Fruit fly (Drosophila melanogaster) whole organism, embryonic: ENCODE results near the gene CG13670.

Experiments used
- Ada2b ChIP-seq: fragments of 200-800 bp; sonication (Bioruptor generic); IDR thresholded peaks from 2 replicates; pipeline ENCODE4 v1.3.6; 2022; ENCODE audit warnings: missing biosample characterization, missing genetic modification characterization
- B-H2 ChIP-seq: fragments of 200-800 bp; sonication (Bioruptor generic); optimal IDR thresholded peaks from 2 replicates; lab custom pipeline; 2018; ENCODE audit warnings: missing biosample characterization, mild to moderate bottlenecking, missing genetic modification characterization
- CG10147 ChIP-seq: fragments of 200-800 bp; sonication (Bioruptor generic); optimal IDR thresholded peaks from 2 replicates; lab custom pipeline; 2019; ENCODE audit warnings: missing biosample characterization, mild to moderate bottlenecking, missing genetic modification characterization, moderate library complexity
- CG10209 ChIP-seq: fragments of 200-800 bp; sonication (Bioruptor generic); optimal IDR thresholded peaks from 3 replicates; lab custom pipeline; 2017; ENCODE audit warnings: missing biosample characterization, mild to moderate bottlenecking, missing genetic modification characterization, missing genetic modification reagents
- CG11695 ChIP-seq: fragments of 200-800 bp; sonication (Bioruptor generic); IDR thresholded peaks from 3 replicates; pipeline ENCODE4 v1.3.6; 2022; ENCODE audit warnings: missing biosample characterization, missing genetic modification characterization
- CG14014 ChIP-seq: fragments of 200-800 bp; sonication (Bioruptor generic); IDR thresholded peaks from 2 replicates; pipeline ENCODE4 v1.3.6; 2022; ENCODE audit warnings: missing biosample characterization, missing genetic modification characterization
- CG15269 ChIP-seq: fragments of 200-800 bp; sonication (Bioruptor generic); optimal IDR thresholded peaks from 2 replicates; lab custom pipeline; 2018; ENCODE audit warnings: missing biosample characterization, mild to moderate bottlenecking, missing genetic modification characterization, moderate library complexity
- CG1647 ChIP-seq: fragments of 200-800 bp; sonication (Bioruptor generic); optimal IDR thresholded peaks from 3 replicates; lab custom pipeline; 2016; ENCODE audit warnings: missing biosample characterization, missing genetic modification characterization
- CG17385 ChIP-seq: fragments of 200-800 bp; sonication (Bioruptor generic); optimal IDR thresholded peaks from 3 replicates; lab custom pipeline; 2018; ENCODE audit warnings: missing biosample characterization, mild to moderate bottlenecking, missing genetic modification characterization
- CG18599 ChIP-seq: fragments of 200-800 bp; sonication (Bioruptor generic); optimal IDR thresholded peaks from 3 replicates; lab custom pipeline; 2017; ENCODE audit warnings: missing biosample characterization, missing genetic modification characterization, mild to moderate bottlenecking, moderate library complexity, missing genetic modification reagents
- CG2120 ChIP-seq: fragments of 200-800 bp; sonication (Bioruptor generic); optimal IDR thresholded peaks from 3 replicates; lab custom pipeline; 2016; ENCODE audit warnings: missing biosample characterization, missing genetic modification characterization
- CG2129 ChIP-seq: fragments of 200-800 bp; sonication (Bioruptor generic); IDR thresholded peaks from 2 replicates; pipeline ENCODE4 v1.3.6; 2022; ENCODE audit warnings: missing biosample characterization, missing genetic modification characterization; ENCODE audit not compliant: partially characterized antibody
- CG31224 ChIP-seq: fragments of 200-800 bp; sonication (Bioruptor generic); IDR thresholded peaks from 2 replicates; pipeline ENCODE4 v1.3.6; 2022; ENCODE audit warnings: missing biosample characterization, missing genetic modification characterization
- CG3281 ChIP-seq: fragments of 200-800 bp; sonication (Bioruptor generic); optimal IDR thresholded peaks from 3 replicates; lab custom pipeline; 2017; ENCODE audit warnings: missing biosample characterization, mild to moderate bottlenecking, missing genetic modification characterization
- CG33557 ChIP-seq: fragments of 200-800 bp; sonication (Bioruptor generic); optimal IDR thresholded peaks from 2 replicates; lab custom pipeline; 2019; ENCODE audit warnings: missing biosample characterization, mild to moderate bottlenecking, missing genetic modification characterization, moderate library complexity
- CG3726 ChIP-seq: fragments of 200-800 bp; sonication (Bioruptor generic); IDR thresholded peaks from 3 replicates; pipeline ENCODE4, ENCODE4 v1.3.6; 2022; ENCODE audit warnings: missing biosample characterization, missing genetic modification characterization
- CG4328 ChIP-seq: fragments of 200-800 bp; sonication (Bioruptor generic); optimal IDR thresholded peaks from 3 replicates; lab custom pipeline; 2017; ENCODE audit warnings: missing biosample characterization, missing genetic modification reagents, missing genetic modification characterization
- CG4404 ChIP-seq: fragments of 200-800 bp; sonication (Bioruptor generic); IDR thresholded peaks from 2 replicates; pipeline ENCODE4 v1.3.6; 2022; ENCODE audit warnings: missing biosample characterization, missing genetic modification characterization
- CG7928 ChIP-seq: fragments of 200-800 bp; sonication (Bioruptor generic); optimal IDR thresholded peaks from 2 replicates; lab custom pipeline; 2017; ENCODE audit warnings: missing biosample characterization, mild to moderate bottlenecking, missing genetic modification characterization
- CG7987 ChIP-seq: fragments of 200-800 bp; sonication (Bioruptor generic); optimal IDR thresholded peaks from 2 replicates; lab custom pipeline; 2018; ENCODE audit warnings: missing biosample characterization, mild to moderate bottlenecking, missing genetic modification characterization, moderate library complexity
- CG9932 ChIP-seq: fragments of 200-800 bp; sonication (Bioruptor generic); IDR thresholded peaks from 2 replicates; pipeline ENCODE4 v1.3.6; 2022; ENCODE audit warnings: missing biosample characterization, missing genetic modification characterization
- Dbx ChIP-seq: fragments of 200-800 bp; sonication (Bioruptor generic); IDR thresholded peaks from 3 replicates; pipeline ENCODE4 v1.3.6; 2022; ENCODE audit warnings: missing biosample characterization, missing genetic modification characterization
- E2f2 ChIP-seq: fragments of 200-800 bp; sonication (Bioruptor generic); IDR thresholded peaks from 2 replicates; pipeline ENCODE4 v1.3.6; 2022; ENCODE audit warnings: missing biosample characterization, missing genetic modification characterization
- Ets97D ChIP-seq: fragments of 200-800 bp; sonication (Bioruptor generic); optimal IDR thresholded peaks from 3 replicates; lab custom pipeline; 2016; ENCODE audit warnings: missing biosample characterization, missing genetic modification characterization
- HLH3B ChIP-seq: fragments of 200-800 bp; sonication (Bioruptor generic); IDR thresholded peaks from 2 replicates; pipeline ENCODE4 v1.3.6; 2022; ENCODE audit warnings: missing biosample characterization, missing genetic modification characterization
- Hmr ChIP-seq: fragments of 200-800 bp; sonication (Bioruptor generic); optimal IDR thresholded peaks from 3 replicates; lab custom pipeline; 2017; ENCODE audit warnings: mild to moderate bottlenecking, missing biosample characterization, missing genetic modification reagents, missing genetic modification characterization
- Lhr ChIP-seq: fragments of 200-800 bp; sonication (Bioruptor generic); optimal IDR thresholded peaks from 3 replicates; lab custom pipeline; 2017; ENCODE audit warnings: mild to moderate bottlenecking, missing biosample characterization, missing genetic modification reagents, missing genetic modification characterization
- MESR4 ChIP-seq: fragments of 200-800 bp; sonication (Bioruptor generic); optimal IDR thresholded peaks from 2 replicates; lab custom pipeline; 2018; ENCODE audit warnings: missing biosample characterization, mild to moderate bottlenecking, missing genetic modification characterization, moderate library complexity
- Meics ChIP-seq: fragments of 200-800 bp; sonication (Bioruptor generic); optimal IDR thresholded peaks from 2 replicates; lab custom pipeline; 2017; ENCODE audit warnings: missing biosample characterization, mild to moderate bottlenecking, missing genetic modification characterization
- NK7.1 ChIP-seq: fragments of 200-800 bp; sonication (Bioruptor generic); optimal IDR thresholded peaks from 3 replicates; lab custom pipeline; 2016; ENCODE audit warnings: missing biosample characterization, missing genetic modification characterization
- Oaz ChIP-seq: fragments of 200-800 bp; sonication (Bioruptor generic); IDR thresholded peaks from 2 replicates; pipeline ENCODE4 v1.3.6; 2022; ENCODE audit warnings: missing biosample characterization, missing genetic modification characterization
- Ptx1 ChIP-seq: fragments of 200-800 bp; sonication (Bioruptor generic); IDR thresholded peaks from 2 replicates; pipeline ENCODE4 v1.3.6; 2022; ENCODE audit warnings: missing biosample characterization, missing genetic modification characterization
- Rx ChIP-seq: fragments of 200-800 bp; sonication (Bioruptor generic); IDR thresholded peaks from 2 replicates; pipeline ENCODE4 v1.3.6; 2022; ENCODE audit warnings: missing biosample characterization, missing genetic modification characterization
- Spps ChIP-seq: fragments of 200-800 bp; sonication (Bioruptor generic); optimal IDR thresholded peaks from 2 replicates; lab custom pipeline; 2018; ENCODE audit warnings: missing biosample characterization, mild to moderate bottlenecking, missing genetic modification characterization
- Vsx1 ChIP-seq: fragments of 200-800 bp; sonication (Bioruptor generic); optimal IDR thresholded peaks from 2 replicates; lab custom pipeline; 2017; ENCODE audit warnings: missing biosample characterization, mild to moderate bottlenecking, missing genetic modification characterization, missing genetic modification reagents
- Xbp1 ChIP-seq: fragments of 200-800 bp; sonication (Bioruptor generic); optimal IDR thresholded peaks from 3 replicates; lab custom pipeline; 2016; ENCODE audit warnings: missing biosample characterization, mild to moderate bottlenecking, missing genetic modification characterization
- cato ChIP-seq: fragments of 200-800 bp; sonication (Bioruptor generic); optimal IDR thresholded peaks from 2 replicates; lab custom pipeline; 2016; ENCODE audit warnings: missing biosample characterization, missing genetic modification characterization, borderline replicate concordance
- caup ChIP-seq: fragments of 200-800 bp; sonication (Bioruptor generic); optimal IDR thresholded peaks from 3 replicates; lab custom pipeline; 2017; ENCODE audit warnings: missing biosample characterization, mild to moderate bottlenecking, missing genetic modification characterization, moderate library complexity; ENCODE audit not compliant: severe bottlenecking
- fru ChIP-seq: fragments of >200 bp; optimal IDR thresholded peaks from 2 replicates; lab custom pipeline; 2017
- ftz-f1 ChIP-seq: fragments of 200-800 bp; sonication (Bioruptor generic); optimal IDR thresholded peaks from 2 replicates; lab custom pipeline; 2016; ENCODE audit warnings: missing biosample characterization, missing genetic modification characterization
- grau ChIP-seq: fragments of 200-800 bp; optimal IDR thresholded peaks from 3 replicates; lab custom pipeline; 2019; ENCODE audit warnings: missing biosample characterization, mild to moderate bottlenecking, missing genetic modification characterization, moderate library complexity
- hkb ChIP-seq, 2 experiments: fragments of 200-800 bp in 1 of 2; fragments of >200 bp in 1 of 2; sonication (Bioruptor generic) in 1 of 2; IDR thresholded peaks in 1 of 2; optimal IDR thresholded peaks in 1 of 2; 2 replicates each; pipeline versions ENCODE4 v1.3.6 to Lab custom; 2017 to 2022; ENCODE audit warnings: missing biosample characterization in 1 of 2, missing genetic modification characterization in 1 of 2
- inv ChIP-seq: fragments of 200-800 bp; sonication (Bioruptor generic); IDR thresholded peaks from 2 replicates; pipeline ENCODE4 v1.3.6; 2022; ENCODE audit warnings: missing biosample characterization, missing genetic modification characterization; ENCODE audit not compliant: partially characterized antibody
- kni ChIP-seq: fragments of 200-800 bp; sonication (Bioruptor generic); optimal IDR thresholded peaks from 3 replicates; lab custom pipeline; 2017; ENCODE audit warnings: mild to moderate bottlenecking, missing biosample characterization, missing genetic modification reagents, missing genetic modification characterization
- lilli ChIP-seq: fragments of 200-800 bp; sonication (Bioruptor generic); optimal IDR thresholded peaks from 3 replicates; lab custom pipeline; 2016; ENCODE audit warnings: missing biosample characterization, missing genetic modification characterization
- lmd ChIP-seq: fragments of 200-800 bp; sonication (Bioruptor generic); IDR thresholded peaks from 2 replicates; pipeline ENCODE4 v1.3.6; 2022; ENCODE audit warnings: missing biosample characterization, missing genetic modification characterization
- luna ChIP-seq: fragments of 200-800 bp; sonication (Bioruptor generic); optimal IDR thresholded peaks from 2 replicates; lab custom pipeline; 2016; ENCODE audit warnings: missing biosample characterization, missing genetic modification characterization
- mam ChIP-seq: fragments of 200-800 bp; sonication (Bioruptor generic); optimal IDR thresholded peaks from 3 replicates; lab custom pipeline; 2016; ENCODE audit warnings: missing biosample characterization, missing genetic modification characterization
- sens ChIP-seq: fragments of 200-800 bp; sonication (Bioruptor generic); peaks from one replicate; lab custom pipeline; 2016; ENCODE audit warnings: missing biosample characterization, missing genetic modification characterization
- slbo ChIP-seq: fragments of 200-800 bp; sonication (Bioruptor generic); IDR thresholded peaks from 2 replicates; pipeline ENCODE4 v1.3.6; 2022; ENCODE audit warnings: missing biosample characterization, missing genetic modification characterization
- zen2 ChIP-seq: fragments of 200-800 bp; sonication (Bioruptor generic); IDR thresholded peaks from 3 replicates; pipeline ENCODE4 v1.3.6; 2022; ENCODE audit warnings: missing biosample characterization, missing genetic modification characterization; ENCODE audit not compliant: partially characterized antibody

Gene CG13670

dm6 chr3L:8284651-8285050, 35.9 kb upstream of the CG13670 start (continued):
- TF ChIP-seq Ets97D (no peak), CG3281 (GFP tag; lab: Kevin White, UChicago) (peak; percentile 30), Oaz (GFP tag; lab: Robert Waterston, UW) (no peak), HLH3B (GFP tag; lab: Robert Waterston, UW) (no peak), Rx (no peak), CG4404 (no peak), cato (GFP tag; lab: Kevin White, UChicago) (no peak), fru (lab: Kevin White, UChicago) (no peak), CG10209 (GFP tag; lab: Kevin White, UChicago) (peak; percentile 11), luna (GFP tag; lab: Kevin White, UChicago) (no peak), CG33557 (no peak), Xbp1 (peak; percentile 21), caup (GFP tag; lab: Kevin White, UChicago) (no peak), CG2120 (GFP tag; lab: Kevin White, UChicago) (peak; percentile 64), mam (peak; percentile 7), CG7987 (GFP tag; lab: Kevin White, UChicago) (no peak), CG18599 (GFP tag; lab: Kevin White, UChicago) (peak; percentile 59), MESR4 (no peak), lilli (peak; percentile 32), Vsx1 (GFP tag; lab: Kevin White, UChicago) (no peak), CG10147 (GFP tag; lab: Kevin White, UChicago) (no peak), CG31224 (GFP tag; lab: Robert Waterston, UW) (no peak), E2f2 (GFP tag; lab: Robert Waterston, UW) (no peak), lmd (0 out of 2 replicates have a peak, but pooled peaks have one; percentile 38), CG7928 (GFP tag; lab: Kevin White, UChicago) (no peak), CG4328 (GFP tag; lab: Kevin White, UChicago) (no peak), grau (tag; lab: Kevin White, UChicago) (peak; percentile 76), Meics (GFP tag; lab: Kevin White, UChicago) (peak; percentile 33), Ptx1 (GFP tag; lab: Robert Waterston, UW) (0 out of 2 replicates have a peak, but pooled peaks have one; percentile 33), CG3726 (GFP tag; lab: Robert Waterston, UW) (no peak), Ada2b (GFP tag; lab: Robert Waterston, UW) (no peak), ftz-f1 (GFP tag; lab: Kevin White, UChicago) (no peak), slbo (GFP tag; lab: Robert Waterston, UW) (peak; percentile 36; the same call in 1 of the 2 replicates), CG14014 (GFP tag; lab: Robert Waterston, UW) (no peak), CG15269 (tag; lab: Kevin White, UChicago) (peak; percentile 28), B-H2 (no peak), CG9932 (GFP tag; lab: Robert Waterston, UW) (no peak), CG1647 (GFP tag; lab: Kevin White, UChicago) (no peak), Spps (tag; lab: Kevin White, UChicago) (no peak), Dbx (no peak), Lhr (no peak), sens (GFP tag; lab: Kevin White, UChicago) (peak; percentile 55), zen2 (GFP tag; lab: Robert Waterston, UW) (no peak), hkb (optimal IDR thresholded peaks at IDR 0.05; lab: Kevin White, UChicago) (no peak), hkb (GFP tag; IDR thresholded peaks at IDR 0.05; lab: Robert Waterston, UW) (0 out of 2 replicates have a peak, but pooled peaks have one; percentile 11), kni (GFP tag; lab: Kevin White, UChicago) (no peak), CG2129 (GFP tag; lab: Robert Waterston, UW) (no peak), inv (GFP tag; lab: Robert Waterston, UW) (no peak), Hmr (GFP tag; lab: Kevin White, UChicago) (peak; percentile 5), CG11695 (0 out of 3 replicates have a peak, but pooled peaks have one; percentile 36), CG17385 (GFP tag; lab: Kevin White, UChicago) (no peak), NK7.1 (GFP tag; lab: Kevin White, UChicago) (no peak)
